Worm (Caenorhabditis elegans) whole organism, L4 larva: ENCODE measurements around the gene sahd-1.

ENCODE experiments used
- ceh-82 ChIP-seq: sonication (generic microtip); optimal IDR thresholded peaks from 2 replicates; lab custom pipeline; 2017; ENCODE audit warnings: missing biosample characterization, missing genetic modification characterization
- daf-8 ChIP-seq: fragments of 200-800 bp; sonication (Bioruptor generic); IDR thresholded peaks from 2 replicates; pipeline ENCODE4 v1.3.6; 2022; ENCODE audit warnings: missing genetic modification characterization, missing compliant biosample characterization
- dmd-9 ChIP-seq: fragments of 200-800 bp; sonication (Bioruptor generic); IDR thresholded peaks from 2 replicates; pipeline ENCODE4 v1.3.6; 2022; ENCODE audit warnings: missing genetic modification reagents, missing genetic modification characterization, missing compliant biosample characterization
- snpc-4 ChIP-seq: fragments of 150-350 bp; optimal IDR thresholded peaks from 2 replicates; lab custom pipeline; 2014; ENCODE audit warnings: missing biosample characterization, missing genetic modification characterization
- unc-62 ChIP-seq, 3 experiments: fragments of 150-350 bp in 1 of 3; sonication (generic microtip); optimal IDR thresholded peaks in 2 of 3; peaks in 1 of 3; 1 replicate in 1 of 3; 2 replicates in 2 of 3; lab custom pipeline; 2014 to 2017; ENCODE audit warnings: missing biosample characterization in 3 of 3, missing genetic modification characterization in 3 of 3, missing genetic modification reagents in 3 of 3, missing genotype in 1 of 3

DNA sequence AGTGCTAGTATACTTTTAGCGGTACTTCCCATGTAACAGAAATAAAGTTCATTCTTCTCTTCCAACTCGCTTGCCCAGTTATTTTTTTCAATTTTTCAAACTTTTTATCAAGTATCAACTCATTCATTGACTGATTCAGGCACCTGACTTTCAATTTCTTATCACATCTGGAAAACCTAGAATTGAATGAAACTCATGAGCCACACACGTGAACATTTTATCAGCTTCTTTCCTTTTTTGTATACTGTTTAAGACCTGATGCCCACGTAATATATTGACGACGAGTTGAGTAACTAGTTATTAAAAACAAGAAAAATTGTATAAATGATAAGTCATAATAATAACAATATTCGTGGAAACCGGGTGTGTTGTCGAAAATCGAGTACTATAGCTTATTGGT lies 38.8 kb upstream of the sahd-1 start:
- TF ChIP-seq ceh-82 (tag; lab: Kevin White, UChicago) (no peak), unc-62 (GFP tag; optimal IDR thresholded peaks at IDR 0.05 in 1 of 2; lab: Kevin White, UChicago) (no peak), unc-62 (tag; optimal IDR thresholded peaks at IDR 0.05; lab: Kevin White, UChicago) (no peak), daf-8 (no peak), dmd-9 (no peak), snpc-4 (tag; lab: Kevin White, UChicago) (no peak)
